Worm (Caenorhabditis elegans): ENCODE measurements around the gene Y9C9A.16.

Y9C9A.16 gene

ce11 chrIV:4993128-4993527 is 17.2 kb upstream of the Y9C9A.16 start:
- no peak for TF ChIP-seq tbp1 (GFP tag; optimal IDR thresholded peaks at IDR 0.05)
- no peak for TF ChIP-seq him-1 (tag; optimal IDR thresholded peaks at IDR 0.05)
- TF ChIP-seq let-526 (GFP tag; IDR thresholded peaks at IDR 0.05) = no peak
- TF ChIP-seq egrh-3 (GFP tag; IDR thresholded peaks at IDR 0.05) = no peak
- TF ChIP-seq lin-35 (GFP tag; optimal IDR thresholded peaks at IDR 0.05) = no peak
- TF ChIP-seq mel-28 (tag; optimal IDR thresholded peaks at IDR 0.05; ENCODE audit: borderline replicate concordance) = no peak
- no peak for TF ChIP-seq nfya-1 (tag; optimal IDR thresholded peaks at IDR 0.05; ENCODE audit: borderline replicate concordance, insufficient read depth)
- TF ChIP-seq gei-17 (GFP tag; optimal IDR thresholded peaks at IDR 0.05) = no peak
- no peak for TF ChIP-seq egl-18 (GFP tag; IDR thresholded peaks at IDR 0.05)
- TF ChIP-seq Y79H2A.3 (GFP tag; conservative IDR thresholded peaks at IDR 0.05) = no peak
- no peak for TF ChIP-seq F23B12.7 (tag; optimal IDR thresholded peaks at IDR 0.05; ENCODE audit: insufficient read depth)
- no peak for TF ChIP-seq sea-2 (GFP tag; IDR thresholded peaks at IDR 0.05)
- TF ChIP-seq Y53F4B.3 (GFP tag; IDR thresholded peaks at IDR 0.05) = no peak
- no peak for TF ChIP-seq tlf-1 (GFP tag; optimal IDR thresholded peaks at IDR 0.05)
- TF ChIP-seq aptf-3 (GFP tag; IDR thresholded peaks at IDR 0.05) = no peak
- TF ChIP-seq snpc-3.4 (tag; optimal IDR thresholded peaks at IDR 0.05) = no peak
- no peak for TF ChIP-seq K12H6.12 (tag; optimal IDR thresholded peaks at IDR 0.05)
- no peak for TF ChIP-seq hlh-26 (GFP tag; conservative IDR thresholded peaks at IDR 0.05)
- TF ChIP-seq sdz-38 (tag; optimal IDR thresholded peaks at IDR 0.05) = no peak

- no peak for TF ChIP-seq athp-1 (tag; optimal IDR thresholded peaks at IDR 0.05)
- no peak for TF ChIP-seq B0035.1 (tag; optimal IDR thresholded peaks at IDR 0.05)
- no peak for TF ChIP-seq rec-8 (tag; optimal IDR thresholded peaks at IDR 0.05)
- TF ChIP-seq lin-35 (GFP tag; optimal IDR thresholded peaks at IDR 0.05) = no peak
- no peak for TF ChIP-seq nhr-179 (tag; optimal IDR thresholded peaks at IDR 0.05)
- no peak for TF ChIP-seq let-526 (GFP tag; IDR thresholded peaks at IDR 0.05)
- TF ChIP-seq cebp-1 (GFP tag; IDR thresholded peaks at IDR 0.05) = no peak
- TF ChIP-seq cebp-1 (tag; optimal IDR thresholded peaks at IDR 0.05) = no peak
- no peak for TF ChIP-seq F57A8.1 (GFP tag; optimal IDR thresholded peaks at IDR 0.05)
- TF ChIP-seq tbx-9 (tag; optimal IDR thresholded peaks at IDR 0.05; ENCODE audit: borderline replicate concordance) = no peak
- TF ChIP-seq B0261.1 (tag; optimal IDR thresholded peaks at IDR 0.05) = no peak
- TF ChIP-seq ceh-79 (tag; optimal IDR thresholded peaks at IDR 0.05) = no peak
- no peak for TF ChIP-seq Y95B8A.8 (GFP tag; IDR thresholded peaks at IDR 0.05)
- no peak for TF ChIP-seq Y53G8AR.9 (GFP tag; conservative IDR thresholded peaks at IDR 0.05)
Observed at ce11 chrIV:4992089-4992488, 16.2 kb upstream of the Y9C9A.16 start, which contains the start of gene str-162. Gene str-162, plus strand, starts transcription at chrIV:4992389.

DNA sequence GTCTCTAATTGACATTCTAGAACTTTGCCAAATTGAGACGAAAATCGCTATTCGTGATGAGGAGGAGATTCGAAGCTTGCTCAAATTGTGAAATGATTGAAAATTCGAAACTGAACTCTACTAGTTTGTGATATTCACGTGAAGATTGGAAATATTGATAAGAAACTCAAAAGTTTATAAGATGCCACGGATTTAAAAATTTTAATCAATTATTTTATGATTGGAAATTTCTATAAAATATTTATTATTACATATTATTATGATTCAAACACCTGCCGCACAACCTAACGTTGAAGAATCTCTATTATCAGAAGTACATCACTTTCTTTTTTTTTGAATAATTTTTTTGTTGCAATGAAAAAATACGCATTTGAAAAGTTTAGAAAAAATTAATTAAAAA is 12.6 kb upstream of the Y9C9A.16 start, which contains the start of gene E03H12.7:
E03H12.7 (minus strand) TSS at position 101 of the 400 bp plus-strand sequence.
- no peak for TF ChIP-seq efl-1 (GFP tag; optimal IDR thresholded peaks at IDR 0.05)
- no peak for TF ChIP-seq K11D2.4 (GFP tag; IDR thresholded peaks at IDR 0.05)
- TF ChIP-seq athp-1 (tag; optimal IDR thresholded peaks at IDR 0.05) = no peak
- TF ChIP-seq hmg-20 (GFP tag; IDR thresholded peaks at IDR 0.05) = no peak

DNA sequence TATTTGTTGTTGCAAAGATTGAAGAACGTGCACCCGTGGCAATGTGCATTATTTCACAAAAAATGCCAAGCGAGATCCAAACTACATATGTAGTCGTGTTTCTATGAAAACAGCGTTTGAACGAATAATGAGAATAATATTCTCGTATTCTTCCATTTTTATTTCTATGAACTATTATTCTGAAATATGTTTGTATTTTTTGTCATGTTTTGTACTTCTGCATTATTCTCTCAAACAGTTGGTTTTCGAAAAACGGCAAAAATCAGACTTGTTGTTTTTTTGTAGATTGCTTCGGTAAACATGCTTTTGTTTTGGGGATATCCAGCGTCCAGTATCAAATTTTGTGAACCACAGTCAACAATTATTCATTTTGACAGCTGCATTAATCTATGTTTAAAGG is 10.3 kb upstream of the Y9C9A.16 start, which contains the start of gene clec-177:
clec-177 (plus strand) TSS at position 301 of the 400 bp plus-strand sequence.
- TF ChIP-seq Y56A3A.18 (GFP tag; IDR thresholded peaks at IDR 0.05) (no peak), C06A6.2 (GFP tag; conservative IDR thresholded peaks at IDR 0.05) (no peak), F57A8.1 (GFP tag; optimal IDR thresholded peaks at IDR 0.05) (no peak), lin-35 (GFP tag; optimal IDR thresholded peaks at IDR 0.05) (no peak), sdz-38 (tag; optimal IDR thresholded peaks at IDR 0.05) (no peak), mcd-1 (GFP tag; IDR thresholded peaks at IDR 0.05) (no peak)

Data from whole organism, young adult.